Worm (Caenorhabditis elegans) whole organism, L4 larva: ENCODE results near the gene F47B8.1.

Experiments
- lin-15B ChIP-seq: fragments of 150-350 bp; sonication (generic microtip); optimal IDR thresholded peaks from 3 replicates; lab custom pipeline; 2014; ENCODE audit warnings: missing biosample characterization, missing genetic modification characterization
- mdl-1 ChIP-seq, 2 experiments: fragments of 150-350 bp in 1 of 2; sonication (generic microtip) in 1 of 2; optimal IDR thresholded peaks; 2 replicates each; lab custom pipeline; 2014 to 2017; ENCODE audit warnings: missing biosample characterization in 2 of 2, missing genetic modification characterization in 2 of 2
- nhr-11 ChIP-seq: fragments of 150-350 bp; optimal IDR thresholded peaks from 2 replicates; lab custom pipeline; 2014; ENCODE audit warnings: missing biosample characterization, missing genetic modification characterization
- zfp-2 ChIP-seq: sonication (generic microtip); optimal IDR thresholded peaks from 2 replicates; lab custom pipeline; 2016; ENCODE audit warnings: mild to moderate bottlenecking, missing genetic modification characterization, missing compliant biosample characterization

DNA sequence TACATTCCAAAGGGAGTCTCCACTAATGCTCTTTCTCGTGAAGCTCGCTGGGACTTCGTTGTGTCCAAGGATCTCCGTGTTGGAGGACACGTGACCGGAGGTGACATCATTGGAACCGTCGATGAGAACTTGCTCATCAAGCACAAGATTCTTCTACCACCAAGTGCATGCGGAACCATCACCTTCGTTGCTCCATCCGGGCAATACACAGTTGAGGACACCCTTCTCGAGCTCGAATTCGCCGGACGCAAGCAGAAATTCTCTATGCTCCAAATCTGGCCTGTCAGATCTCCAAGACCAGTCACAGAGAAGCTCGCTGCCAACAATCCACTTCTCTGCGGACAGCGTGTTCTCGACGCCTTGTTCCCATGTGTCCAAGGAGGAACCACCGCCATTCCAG, 37.9 kb upstream of the F47B8.1 start:
- TF ChIP-seq mdl-1 (tag; optimal IDR thresholded peaks at IDR 0.05; lab: Kevin White, UChicago) (no peak), nhr-11 (tag; lab: Kevin White, UChicago) (no peak), lin-15B (tag; lab: Kevin White, UChicago) (no peak), zfp-2 (tag; lab: Kevin White, UChicago) (no peak)
